Worm (Caenorhabditis elegans) whole organism, late embryonic: ENCODE measurements around the gene eef-1A.1.

Experiments
- K02D7.2 ChIP-seq: sonication (generic microtip); optimal IDR thresholded peaks from 2 replicates; lab custom pipeline; 2017; ENCODE audit warnings: mild to moderate bottlenecking, missing genetic modification characterization, missing compliant biosample characterization
- K09A11.1 ChIP-seq: sonication (generic microtip); optimal IDR thresholded peaks from 2 replicates; lab custom pipeline; 2017; ENCODE audit warnings: antibody characterized with exemption, mild to moderate bottlenecking, missing genetic modification characterization, missing compliant biosample characterization; ENCODE audit not compliant: insufficient read depth
- T23F11.4 ChIP-seq: fragments of 200-800 bp; sonication (Bioruptor generic); optimal IDR thresholded peaks from 2 replicates; lab custom pipeline; 2018; ENCODE audit warnings: mild to moderate bottlenecking, missing genetic modification characterization, missing compliant biosample characterization
- ceh-18 ChIP-seq: sonication (generic microtip); optimal IDR thresholded peaks from 2 replicates; lab custom pipeline; 2016; ENCODE audit warnings: missing genetic modification characterization, missing compliant biosample characterization
- ceh-2 ChIP-seq: sonication (generic microtip); optimal IDR thresholded peaks from 2 replicates; lab custom pipeline; 2016; ENCODE audit warnings: missing genotype, missing genetic modification characterization, missing compliant biosample characterization
- ceh-22 ChIP-seq: sonication (generic microtip); optimal IDR thresholded peaks from 2 replicates; lab custom pipeline; 2017; ENCODE audit warnings: missing biosample characterization, missing genetic modification characterization
- ceh-24 ChIP-seq: sonication (generic microtip); optimal IDR thresholded peaks from 2 replicates; lab custom pipeline; 2016; ENCODE audit warnings: mild to moderate bottlenecking, missing genetic modification characterization, missing compliant biosample characterization
- ceh-31 ChIP-seq: sonication (generic microtip); optimal IDR thresholded peaks from 2 replicates; lab custom pipeline; 2016; ENCODE audit warnings: missing genetic modification characterization, missing compliant biosample characterization
- ceh-45 ChIP-seq: fragments of 200-800 bp; sonication (Bioruptor generic); IDR thresholded peaks from 2 replicates; pipeline ENCODE4 v1.3.6; 2022; ENCODE audit warnings: missing genetic modification reagents, missing genetic modification characterization, missing compliant biosample characterization
- ceh-6 ChIP-seq: fragments of 200-800 bp; sonication (Bioruptor generic); optimal IDR thresholded peaks from 2 replicates; lab custom pipeline; 2018; ENCODE audit warnings: mild to moderate bottlenecking, missing genetic modification characterization, missing compliant biosample characterization
- ceh-9 ChIP-seq: sonication (generic microtip); optimal IDR thresholded peaks from 2 replicates; lab custom pipeline; 2016; ENCODE audit warnings: mild to moderate bottlenecking, missing genetic modification characterization, inconsistent platforms, missing compliant biosample characterization
- che-1 ChIP-seq: sonication (generic microtip); optimal IDR thresholded peaks from 2 replicates; lab custom pipeline; 2016; ENCODE audit warnings: mild to moderate bottlenecking, missing genetic modification characterization, missing compliant biosample characterization
- dve-1 ChIP-seq: sonication (generic microtip); optimal IDR thresholded peaks from 2 replicates; lab custom pipeline; 2017; ENCODE audit warnings: antibody characterized with exemption, mild to moderate bottlenecking, missing genetic modification characterization, missing compliant biosample characterization
- elt-2 ChIP-seq: sonication (generic microtip); optimal IDR thresholded peaks from 2 replicates; lab custom pipeline; 2016; ENCODE audit warnings: missing genetic modification reagents, missing genetic modification characterization, missing compliant biosample characterization
- elt-4 ChIP-seq: sonication (generic microtip); optimal IDR thresholded peaks from 2 replicates; lab custom pipeline; 2016; ENCODE audit warnings: missing genetic modification characterization, missing compliant biosample characterization
- ets-4 ChIP-seq: sonication (generic microtip); optimal IDR thresholded peaks from 2 replicates; lab custom pipeline; 2016; ENCODE audit warnings: missing genetic modification characterization, missing compliant biosample characterization
- eyg-1 ChIP-seq: sonication (generic microtip); optimal IDR thresholded peaks from 2 replicates; lab custom pipeline; 2016; ENCODE audit warnings: missing genotype, missing genetic modification characterization, missing compliant biosample characterization
- hlh-13 ChIP-seq: fragments of 200-800 bp; sonication (Bioruptor generic); optimal IDR thresholded peaks from 2 replicates; lab custom pipeline; 2018; ENCODE audit warnings: mild to moderate bottlenecking, missing genetic modification characterization, missing compliant biosample characterization
- hlh-30 ChIP-seq: sonication (generic microtip); optimal IDR thresholded peaks from 2 replicates; lab custom pipeline; 2017; ENCODE audit warnings: antibody characterized with exemption, missing genetic modification characterization, missing compliant biosample characterization; ENCODE audit not compliant: insufficient read depth
- hlh-6 ChIP-seq: sonication (generic microtip); optimal IDR thresholded peaks from 2 replicates; lab custom pipeline; 2016; ENCODE audit warnings: missing genotype, missing genetic modification characterization, missing compliant biosample characterization
- hlh-8 ChIP-seq: sonication (generic microtip); optimal IDR thresholded peaks from 2 replicates; lab custom pipeline; 2016; ENCODE audit warnings: missing genotype, missing genetic modification characterization, missing compliant biosample characterization
- lin-11 ChIP-seq: fragments of 200-800 bp; sonication (Bioruptor generic); optimal IDR thresholded peaks from 2 replicates; lab custom pipeline; 2018; ENCODE audit warnings: mild to moderate bottlenecking, missing genetic modification characterization, missing compliant biosample characterization
- madf-2 ChIP-seq: sonication (generic microtip); optimal IDR thresholded peaks from 2 replicates; lab custom pipeline; 2017; ENCODE audit warnings: missing genetic modification characterization, missing compliant biosample characterization
- mec-3 ChIP-seq: sonication (generic microtip); optimal IDR thresholded peaks from 2 replicates; lab custom pipeline; 2016; ENCODE audit warnings: borderline replicate concordance, missing genetic modification characterization, missing compliant biosample characterization
- nfya-1 ChIP-seq: sonication (generic microtip); optimal IDR thresholded peaks from 2 replicates; lab custom pipeline; 2017; ENCODE audit warnings: missing genetic modification characterization, mild to moderate bottlenecking, missing compliant biosample characterization, antibody characterized with exemption, moderate library complexity
- nhr-232 ChIP-seq: sonication (generic microtip); optimal IDR thresholded peaks from 2 replicates; lab custom pipeline; 2016; ENCODE audit warnings: missing genetic modification characterization, missing compliant biosample characterization
- npax-4 ChIP-seq: sonication (generic microtip); optimal IDR thresholded peaks from 2 replicates; lab custom pipeline; 2016; ENCODE audit warnings: missing genetic modification characterization, missing compliant biosample characterization
- pag-3 ChIP-seq: sonication (generic microtip); optimal IDR thresholded peaks from 2 replicates; lab custom pipeline; 2016; ENCODE audit warnings: missing compliant biosample characterization, missing genetic modification characterization, borderline replicate concordance
- pax-1 ChIP-seq: fragments of 150-350 bp; optimal IDR thresholded peaks from 2 replicates; lab custom pipeline; 2014; ENCODE audit warnings: missing biosample characterization, missing genetic modification characterization
- pha-2 ChIP-seq: sonication (generic microtip); optimal IDR thresholded peaks from 2 replicates; lab custom pipeline; 2017; ENCODE audit warnings: mild to moderate bottlenecking, missing genetic modification characterization, missing compliant biosample characterization
- pha-4 ChIP-seq: fragments of 150-350 bp; optimal IDR thresholded peaks from 2 replicates; lab custom pipeline; 2018; ENCODE audit warnings: missing biosample characterization, missing genetic modification reagents, missing genetic modification characterization
- pqm-1 ChIP-seq: sonication (generic microtip); optimal IDR thresholded peaks from 2 replicates; lab custom pipeline; 2016; ENCODE audit warnings: missing genetic modification characterization, missing compliant biosample characterization
- pros-1 ChIP-seq: fragments of 150-350 bp; optimal IDR thresholded peaks from 2 replicates; lab custom pipeline; 2014; ENCODE audit warnings: missing biosample characterization, missing genetic modification reagents, missing genetic modification characterization
- ref-2 ChIP-seq: sonication (generic microtip); optimal IDR thresholded peaks from 2 replicates; lab custom pipeline; 2016; ENCODE audit warnings: missing genetic modification characterization, missing compliant biosample characterization
- rnt-1 ChIP-seq: sonication (generic microtip); optimal IDR thresholded peaks from 2 replicates; lab custom pipeline; 2016; ENCODE audit warnings: missing genetic modification characterization, missing compliant biosample characterization
- sdc-2 ChIP-seq: sonication (generic microtip); optimal IDR thresholded peaks from 2 replicates; lab custom pipeline; 2016; ENCODE audit warnings: missing genotype, missing genetic modification characterization, missing compliant biosample characterization
- syd-9 ChIP-seq: sonication (generic microtip); optimal IDR thresholded peaks from 2 replicates; lab custom pipeline; 2016; ENCODE audit warnings: mild to moderate bottlenecking, missing genetic modification characterization, moderate library complexity, missing compliant biosample characterization
- tbx-7 ChIP-seq: sonication (generic microtip); optimal IDR thresholded peaks from 2 replicates; lab custom pipeline; 2016; ENCODE audit warnings: missing genotype, missing genetic modification characterization, missing compliant biosample characterization
- unc-3 ChIP-seq, 2 experiments: fragments of 200-800 bp in 1 of 2; sonication (Bioruptor generic) in 1 of 2; sonication (generic microtip) in 1 of 2; conservative IDR thresholded peaks in 1 of 2; optimal IDR thresholded peaks in 1 of 2; 2 replicates each; pipeline versions ENCODE4 v1.3.6 to Lab custom; 2016 to 2022; ENCODE audit warnings: missing compliant biosample characterization in 2 of 2, missing genetic modification characterization in 2 of 2, missing genetic modification reagents in 1 of 2
- unc-42 ChIP-seq: sonication (generic microtip); optimal IDR thresholded peaks from 2 replicates; lab custom pipeline; 2016; ENCODE audit warnings: missing genotype, missing genetic modification characterization, missing compliant biosample characterization
- unc-55 ChIP-seq: sonication (generic microtip); optimal IDR thresholded peaks from 2 replicates; lab custom pipeline; 2017; ENCODE audit warnings: missing biosample characterization, missing genetic modification reagents, missing genetic modification characterization
- unc-86 ChIP-seq: sonication (generic microtip); optimal IDR thresholded peaks from 2 replicates; lab custom pipeline; 2016; ENCODE audit warnings: missing genetic modification characterization, missing compliant biosample characterization
- ztf-16 ChIP-seq: sonication (generic microtip); optimal IDR thresholded peaks from 2 replicates; lab custom pipeline; 2017; ENCODE audit warnings: missing genetic modification characterization, missing compliant biosample characterization

The eef-1A.1 gene

ce11 chrIII:6993179-6993578 lies 21.7 kb upstream of the eef-1A.1 start:
- TF ChIP-seq eyg-1 (tag; lab: Kevin White, UChicago), result no peak
- no peak for TF ChIP-seq unc-55 (GFP tag; lab: Kevin White, UChicago)
- no peak for TF ChIP-seq hlh-8 (tag; lab: Kevin White, UChicago)
- no peak for TF ChIP-seq npax-4 (tag; lab: Kevin White, UChicago)
- TF ChIP-seq ceh-31, result no peak
- TF ChIP-seq hlh-13 (GFP tag; lab: Kevin White, UChicago), result no peak
- TF ChIP-seq pqm-1 (tag; lab: Kevin White, UChicago), result no peak
- TF ChIP-seq elt-4 (tag; lab: Kevin White, UChicago), result no peak
- no peak for TF ChIP-seq unc-86
- no peak for TF ChIP-seq mec-3
- TF ChIP-seq K09A11.1, result no peak
- TF ChIP-seq pax-1, result no peak
- no peak for TF ChIP-seq unc-3 (GFP tag; conservative IDR thresholded peaks at IDR 0.05; lab: Robert Waterston, UW)
- TF ChIP-seq unc-3 (tag; optimal IDR thresholded peaks at IDR 0.05; lab: Kevin White, UChicago), result no peak
- no peak for TF ChIP-seq syd-9 (tag; lab: Kevin White, UChicago)
- TF ChIP-seq dve-1 (tag; lab: Kevin White, UChicago), result no peak
- TF ChIP-seq ztf-16 (tag; lab: Kevin White, UChicago), result no peak
- no peak for TF ChIP-seq pha-4 (tag; lab: Kevin White, UChicago)
- TF ChIP-seq che-1, result no peak
- TF ChIP-seq, all 69 proteins: peak for 0

DNA sequence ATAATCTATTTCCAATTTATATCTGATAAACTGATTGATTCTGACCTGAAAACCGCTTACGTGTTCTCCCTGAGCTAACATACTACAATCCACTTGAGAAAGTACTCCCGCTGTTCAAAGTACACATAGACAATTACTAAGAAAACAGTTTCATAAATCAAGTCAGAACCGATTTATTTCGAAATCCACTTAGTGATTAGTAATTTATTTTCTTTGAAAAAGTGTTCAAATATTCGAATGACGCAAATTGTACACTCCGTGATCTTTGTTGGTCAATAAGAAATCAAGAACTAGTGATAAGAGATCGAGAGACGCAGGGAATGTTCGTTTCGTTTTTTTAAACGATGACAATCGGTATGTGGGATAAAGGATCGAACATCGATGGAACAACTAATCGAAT lies 21.0 kb upstream of the eef-1A.1 start:
- TF ChIP-seq T23F11.4 (GFP tag; lab: Kevin White, UChicago), result no peak

ce11 chrIII:6991465-6991864 lies 20.0 kb upstream of the eef-1A.1 start:
- TF ChIP-seq hlh-13 (GFP tag; lab: Kevin White, UChicago) (no peak), lin-11 (tag; lab: Kevin White, UChicago) (no peak), elt-2 (tag; lab: Kevin White, UChicago) (peak; percentile 30), npax-4 (tag; lab: Kevin White, UChicago) (no peak)

ce11 chrIII:6989900-6990299 lies 18.4 kb upstream of the eef-1A.1 start, which contains the start of gene prk-1:
Gene prk-1 (plus strand): TSS chrIII:6990168.
- TF ChIP-seq tbx-7 (tag; lab: Kevin White, UChicago), result no peak
- TF ChIP-seq hlh-30 (tag; lab: Kevin White, UChicago), result no peak
- TF ChIP-seq pha-2 (tag; lab: Kevin White, UChicago), result no peak
- no peak for TF ChIP-seq pros-1 (tag; lab: Kevin White, UChicago)
- no peak for TF ChIP-seq mec-3
- no peak for TF ChIP-seq unc-42 (tag; lab: Kevin White, UChicago)
- no peak for TF ChIP-seq syd-9 (tag; lab: Kevin White, UChicago)
- no peak for TF ChIP-seq ets-4 (tag; lab: Kevin White, UChicago)
- no peak for TF ChIP-seq ceh-2
- no peak for TF ChIP-seq ceh-9
- TF ChIP-seq ceh-24 (tag; lab: Kevin White, UChicago), result no peak
- TF ChIP-seq nfya-1 (tag; lab: Kevin White, UChicago), result no peak
- no peak for TF ChIP-seq rnt-1
- no peak for TF ChIP-seq ceh-22 (tag; lab: Kevin White, UChicago)
- no peak for TF ChIP-seq pag-3 (tag; lab: Kevin White, UChicago)

- TF ChIP-seq ceh-18 (tag; lab: Kevin White, UChicago), result no peak
- no peak for TF ChIP-seq pag-3 (tag; lab: Kevin White, UChicago)
- no peak for TF ChIP-seq ceh-45 (GFP tag; lab: Robert Waterston, UW)
- no peak for TF ChIP-seq ceh-6 (GFP tag; lab: Kevin White, UChicago)
- no peak for TF ChIP-seq sdc-2 (tag; lab: Kevin White, UChicago)
- no peak for TF ChIP-seq nhr-232 (tag; lab: Kevin White, UChicago)
- no peak for TF ChIP-seq madf-2 (tag; lab: Kevin White, UChicago)
- no peak for TF ChIP-seq unc-86
- TF ChIP-seq rnt-1, result no peak
- no peak for TF ChIP-seq hlh-6 (tag; lab: Kevin White, UChicago)
- no peak for TF ChIP-seq mec-3
- no peak for TF ChIP-seq K02D7.2 (tag; lab: Kevin White, UChicago)
- no peak for TF ChIP-seq pha-2 (tag; lab: Kevin White, UChicago)
- no peak for TF ChIP-seq ref-2 (tag; lab: Kevin White, UChicago)
These were observed 17.7 kb upstream of the eef-1A.1 start for ce11 chrIII:6989201-6989600.
